Worm (Caenorhabditis elegans) whole organism, midembryonic: Measurements from ENCODE around the gene T02E9.5.

Experiments
- T22C8.4 ChIP-seq: fragments of 200-800 bp; sonication (Bioruptor generic); IDR thresholded peaks from 2 replicates; pipeline ENCODE4 v1.3.6; 2022; ENCODE audit warnings: missing genetic modification characterization, missing compliant biosample characterization
- cog-1 ChIP-seq: sonication (generic microtip); optimal IDR thresholded peaks from 2 replicates; lab custom pipeline; 2016; ENCODE audit warnings: missing genetic modification characterization, missing compliant biosample characterization
- flt-1 ChIP-seq: fragments of 200-800 bp; sonication (Bioruptor generic); IDR thresholded peaks from 2 replicates; pipeline ENCODE4 v1.3.6; 2022; ENCODE audit warnings: missing genetic modification characterization, missing compliant biosample characterization
- klf-2 ChIP-seq: fragments of 200-800 bp; sonication (Bioruptor generic); conservative IDR thresholded peaks from 2 replicates; pipeline ENCODE4 v1.3.6; 2022; ENCODE audit warnings: missing genetic modification reagents, missing genetic modification characterization, missing compliant biosample characterization
- med-1 ChIP-seq: sonication (generic microtip); optimal IDR thresholded peaks from 2 replicates; lab custom pipeline; 2017; ENCODE audit warnings: missing genetic modification characterization, mild to moderate bottlenecking, missing compliant biosample characterization, antibody characterized with exemption, missing genetic modification reagents; ENCODE audit not compliant: insufficient read depth
- ref-1 ChIP-seq: fragments of 200-800 bp; sonication (Bioruptor generic); conservative IDR thresholded peaks from 2 replicates; pipeline ENCODE4 v1.3.6; 2022; ENCODE audit warnings: missing genetic modification reagents, missing genetic modification characterization, missing compliant biosample characterization
- tab-1 ChIP-seq: fragments of 200-800 bp; sonication (Bioruptor generic); IDR thresholded peaks from 2 replicates; pipeline ENCODE4 v1.3.6; 2022; ENCODE audit warnings: missing genetic modification characterization, missing compliant biosample characterization
- ztf-23 ChIP-seq: fragments of 200-800 bp; sonication (Bioruptor generic); IDR thresholded peaks from 2 replicates; pipeline ENCODE4 v1.3.6; 2022; ENCODE audit warnings: missing genetic modification reagents, missing genetic modification characterization, missing compliant biosample characterization
- ztf-29 ChIP-seq: fragments of 200-800 bp; sonication (Bioruptor generic); IDR thresholded peaks from 2 replicates; pipeline ENCODE4 v1.3.6; 2022; ENCODE audit warnings: missing genetic modification reagents, missing genetic modification characterization, missing compliant biosample characterization

The T02E9.5 gene

DNA sequence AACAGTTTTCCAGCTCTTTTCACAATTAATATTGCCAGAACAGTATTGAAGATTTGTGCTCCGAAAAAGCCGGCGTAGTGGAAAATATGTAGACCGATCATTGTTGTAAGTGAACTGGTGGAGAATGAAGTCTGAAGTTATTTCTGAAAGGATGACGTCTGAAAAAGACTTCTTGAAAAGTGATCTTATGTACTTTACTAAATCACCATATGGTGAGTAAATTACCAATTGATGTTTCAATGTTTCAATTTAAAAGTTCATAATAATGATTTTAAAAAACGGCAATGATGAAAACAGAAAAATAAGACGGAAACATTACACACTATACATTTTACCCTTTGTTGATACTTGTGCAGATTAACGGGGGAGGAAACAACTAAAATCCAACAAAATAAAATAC lies 18.3 kb upstream of the T02E9.5 start, which contains the start of gene str-141:
Gene str-141 (minus strand): TSS at position 101 of the 400 bp plus-strand sequence.
- no peak for TF ChIP-seq ztf-23 (GFP tag; lab: Robert Waterston, UW)
- no peak for TF ChIP-seq tab-1
- no peak for TF ChIP-seq T22C8.4 (GFP tag; lab: Robert Waterston, UW)
- TF ChIP-seq klf-2 (GFP tag; lab: Robert Waterston, UW) = no peak
- TF ChIP-seq ztf-29 (GFP tag; lab: Robert Waterston, UW) = no peak
- TF ChIP-seq ref-1 (GFP tag; lab: Robert Waterston, UW) = no peak
- TF ChIP-seq med-1 = no peak
- no peak for TF ChIP-seq flt-1 (GFP tag; lab: Robert Waterston, UW)
- TF ChIP-seq cog-1 (tag; lab: Kevin White, UChicago) = no peak

DNA sequence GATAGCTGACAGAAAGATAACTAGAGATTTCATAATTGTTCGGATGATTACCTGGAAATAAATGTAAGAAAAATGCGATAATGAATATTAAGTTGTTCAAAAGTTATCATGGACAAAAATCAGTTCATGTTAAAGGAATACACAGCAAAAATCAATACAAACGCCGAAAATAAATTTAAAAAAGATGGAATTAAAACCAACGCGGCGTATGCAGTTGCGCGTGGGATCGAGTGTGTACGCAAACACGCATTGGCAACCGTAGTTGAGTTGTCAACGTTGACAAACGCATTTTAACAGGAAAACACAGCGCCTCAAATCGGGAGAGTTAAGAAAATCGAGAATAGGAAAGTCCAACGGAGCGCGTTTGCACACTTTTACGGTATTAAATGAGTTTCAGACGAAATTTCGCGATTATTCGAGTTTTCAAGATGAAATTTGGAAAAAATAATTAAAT lies 15.1 kb upstream of the T02E9.5 start, which contains the start of gene tmed-10:
Gene tmed-10 (minus strand): TSS at position 51 of the 454 bp plus-strand sequence.
- TF ChIP-seq T22C8.4 (GFP tag; lab: Robert Waterston, UW) = 0 out of 2 replicates have a peak, but pooled peaks have one; percentile 25
- TF ChIP-seq flt-1 (GFP tag; lab: Robert Waterston, UW) = peak; percentile 55; the same call in 1 of the 2 replicates
- TF ChIP-seq klf-2 (GFP tag; lab: Robert Waterston, UW) = no peak
- TF ChIP-seq ztf-29 (GFP tag; lab: Robert Waterston, UW) = no peak
- peak; percentile 63; the same call in 1 of the 2 replicates for TF ChIP-seq ztf-23 (GFP tag; lab: Robert Waterston, UW)

DNA sequence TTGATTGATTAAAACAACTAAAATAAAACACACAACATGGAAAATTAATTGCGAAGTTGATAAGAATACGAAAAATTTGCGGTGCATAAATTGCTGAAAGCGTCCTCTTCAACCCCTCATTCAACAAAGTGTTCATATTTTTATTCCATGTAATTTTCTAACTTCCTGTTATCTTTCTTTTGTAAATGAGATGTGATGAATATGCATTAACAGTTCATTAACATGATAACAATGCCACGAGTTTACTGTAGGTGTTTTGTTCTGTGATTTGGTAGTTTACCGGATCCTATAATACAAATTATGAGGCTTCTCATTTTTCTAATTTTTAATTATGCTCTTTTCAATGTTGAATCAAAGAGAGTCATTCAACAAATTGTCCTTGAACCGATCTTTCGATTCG lies 12.9 kb upstream of the T02E9.5 start, which contains the start of gene F47G9.6:
Gene F47G9.6 (plus strand): TSS at position 301 of the 400 bp plus-strand sequence.
- TF ChIP-seq med-1 = no peak
- TF ChIP-seq tab-1 = no peak
- no peak for TF ChIP-seq T22C8.4 (GFP tag; lab: Robert Waterston, UW)
- no peak for TF ChIP-seq ref-1 (GFP tag; lab: Robert Waterston, UW)
- TF ChIP-seq flt-1 (GFP tag; lab: Robert Waterston, UW) = no peak

DNA sequence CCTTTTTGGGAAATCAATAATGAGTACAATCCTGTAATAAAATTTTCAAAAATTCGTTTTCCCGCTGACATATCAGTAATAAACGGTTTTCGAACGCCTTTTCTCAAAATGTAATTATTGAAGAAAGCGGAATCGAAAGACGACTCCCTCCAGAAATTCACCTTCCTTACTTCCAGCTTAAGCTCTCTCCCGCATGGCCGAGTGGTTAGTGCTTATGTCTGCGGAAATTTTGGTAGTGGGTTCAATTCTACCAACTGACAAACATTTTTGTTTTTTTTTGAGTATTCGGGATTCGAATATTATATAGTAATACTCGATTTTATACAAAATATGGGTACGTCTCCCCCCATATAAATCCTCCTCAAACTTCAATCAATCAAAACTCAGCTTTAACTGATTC lies 10.2 kb upstream of the T02E9.5 start:
- peak; percentile 26; the same call in 1 of the 2 replicates for TF ChIP-seq T22C8.4 (GFP tag; lab: Robert Waterston, UW)
- TF ChIP-seq ztf-29 (GFP tag; lab: Robert Waterston, UW) = 0 out of 2 replicates have a peak, but pooled peaks have one; percentile 41

DNA sequence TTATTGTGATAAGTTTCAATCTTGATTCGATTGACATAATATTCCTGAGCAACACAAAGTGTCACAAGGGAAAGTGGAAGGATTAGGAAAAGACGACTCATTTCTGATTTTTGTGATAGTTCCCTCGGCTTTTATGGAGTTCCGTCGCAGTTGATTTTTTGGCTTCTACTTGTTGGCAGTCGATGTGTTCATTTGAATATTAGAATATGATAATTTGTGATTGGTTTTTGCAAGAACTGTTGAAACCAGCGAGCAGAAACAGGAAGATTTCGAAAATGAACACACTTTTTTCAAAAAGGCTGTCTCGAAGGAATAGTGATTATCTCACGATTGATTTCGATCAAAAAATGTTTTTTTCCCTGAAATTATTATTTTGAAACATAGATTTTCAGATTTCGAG lies 7.8 kb upstream of the T02E9.5 start, which contains the start of gene T02E9.6:
Gene T02E9.6 (minus strand): TSS at position 101 of the 400 bp plus-strand sequence.
- no peak for TF ChIP-seq ztf-23 (GFP tag; lab: Robert Waterston, UW)
- no peak for TF ChIP-seq ztf-29 (GFP tag; lab: Robert Waterston, UW)
- no peak for TF ChIP-seq klf-2 (GFP tag; lab: Robert Waterston, UW)
- no peak for TF ChIP-seq flt-1 (GFP tag; lab: Robert Waterston, UW)
- TF ChIP-seq tab-1 = no peak
- TF ChIP-seq T22C8.4 (GFP tag; lab: Robert Waterston, UW) = no peak
- no peak for TF ChIP-seq ref-1 (GFP tag; lab: Robert Waterston, UW)
- TF ChIP-seq cog-1 (tag; lab: Kevin White, UChicago) = no peak
- TF ChIP-seq med-1 = no peak

DNA sequence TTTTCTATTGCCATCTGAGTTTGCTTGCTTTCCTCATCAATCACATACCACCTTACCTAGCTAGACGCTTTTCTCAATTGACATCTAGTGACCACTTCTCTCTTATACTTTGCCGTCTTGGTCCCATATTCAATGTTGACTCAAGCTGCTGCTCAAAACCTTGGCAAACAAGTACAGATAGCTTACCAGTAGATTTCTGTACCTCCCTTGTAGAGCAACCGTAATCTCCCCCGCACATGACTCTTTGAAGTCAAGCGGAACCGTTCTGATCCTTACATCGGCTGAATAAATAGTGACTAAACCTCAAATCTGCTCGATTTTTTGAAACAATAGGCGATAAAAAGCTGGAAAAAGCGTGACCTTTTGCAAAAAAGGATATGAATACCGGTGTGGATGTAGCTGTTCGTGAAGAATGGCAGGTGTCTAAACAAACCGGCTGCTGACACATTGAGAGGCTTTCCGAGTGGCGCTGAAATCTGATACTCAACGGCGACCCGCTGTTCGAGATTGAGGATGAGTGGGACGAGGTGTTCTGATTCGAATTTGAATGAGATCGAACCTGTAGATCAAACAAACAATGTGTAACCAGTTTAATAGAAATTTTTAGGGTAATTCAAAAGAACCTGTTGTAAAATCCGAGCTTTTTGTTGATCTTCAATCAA lies 6.1 kb upstream of the T02E9.5 start:
- TF ChIP-seq tab-1 (no peak), ref-1 (GFP tag; lab: Robert Waterston, UW) (no peak), med-1 (no peak), T22C8.4 (GFP tag; lab: Robert Waterston, UW) (no peak), flt-1 (GFP tag; lab: Robert Waterston, UW) (no peak), klf-2 (GFP tag; lab: Robert Waterston, UW) (no peak), cog-1 (tag; lab: Kevin White, UChicago) (no peak), ztf-23 (GFP tag; lab: Robert Waterston, UW) (no peak), ztf-29 (GFP tag; lab: Robert Waterston, UW) (no peak)

DNA sequence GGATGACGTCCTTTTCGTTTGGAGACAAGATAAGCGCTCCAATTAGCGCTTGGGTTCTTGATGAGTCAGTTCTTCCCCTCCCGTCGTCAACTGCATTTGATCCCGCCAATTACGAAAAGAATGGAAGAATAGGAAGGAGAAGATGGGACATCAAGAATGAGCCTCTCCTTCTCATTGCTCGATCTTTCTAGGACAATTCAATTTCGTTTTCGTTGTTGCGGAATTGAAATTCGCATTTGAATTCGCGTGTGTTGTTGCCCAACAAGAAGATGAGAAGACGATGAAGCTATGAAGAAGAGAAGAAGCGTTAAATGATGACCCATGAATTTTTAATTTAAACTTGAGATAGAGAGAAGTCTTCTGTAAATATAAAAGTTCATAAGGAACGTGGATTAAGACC lies 5.2 kb upstream of the T02E9.5 start:
- TF ChIP-seq med-1 (no peak), ref-1 (GFP tag; lab: Robert Waterston, UW) (no peak), T22C8.4 (GFP tag; lab: Robert Waterston, UW) (no peak), flt-1 (GFP tag; lab: Robert Waterston, UW) (no peak), ztf-29 (GFP tag; lab: Robert Waterston, UW) (no peak), klf-2 (GFP tag; lab: Robert Waterston, UW) (no peak), cog-1 (tag; lab: Kevin White, UChicago) (no peak), ztf-23 (GFP tag; lab: Robert Waterston, UW) (no peak), tab-1 (no peak)

DNA sequence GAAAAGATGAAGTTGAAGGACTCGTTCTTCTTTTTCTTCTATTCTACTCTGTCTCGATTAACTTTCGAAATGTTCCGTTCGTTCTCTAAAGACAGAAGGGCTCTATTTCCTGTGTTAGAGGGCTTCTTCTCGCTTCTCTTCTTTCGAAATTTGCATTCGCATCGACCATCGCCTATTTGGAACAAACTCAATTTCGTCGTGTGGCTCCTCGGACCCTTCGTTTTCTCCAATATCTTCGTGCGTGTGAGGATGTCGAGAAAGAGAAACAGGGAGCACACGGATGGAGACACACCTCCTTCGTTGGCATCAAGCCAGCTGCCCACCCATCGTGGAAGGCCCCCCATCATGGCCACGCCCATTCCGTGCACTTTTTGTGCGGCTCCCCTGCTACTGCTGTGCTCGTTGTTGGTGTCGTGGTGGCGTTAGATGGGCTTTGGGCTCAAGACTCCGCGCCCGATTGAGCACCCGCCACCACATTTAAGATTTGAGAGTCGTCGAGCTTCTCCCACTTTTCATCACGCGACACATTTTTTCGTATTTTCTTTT lies 830 bp upstream of the T02E9.5 start:
- peak; percentile 62; the same call in 1 of the 2 replicates for TF ChIP-seq klf-2 (GFP tag; lab: Robert Waterston, UW)
- TF ChIP-seq T22C8.4 (GFP tag; lab: Robert Waterston, UW) = no peak

DNA sequence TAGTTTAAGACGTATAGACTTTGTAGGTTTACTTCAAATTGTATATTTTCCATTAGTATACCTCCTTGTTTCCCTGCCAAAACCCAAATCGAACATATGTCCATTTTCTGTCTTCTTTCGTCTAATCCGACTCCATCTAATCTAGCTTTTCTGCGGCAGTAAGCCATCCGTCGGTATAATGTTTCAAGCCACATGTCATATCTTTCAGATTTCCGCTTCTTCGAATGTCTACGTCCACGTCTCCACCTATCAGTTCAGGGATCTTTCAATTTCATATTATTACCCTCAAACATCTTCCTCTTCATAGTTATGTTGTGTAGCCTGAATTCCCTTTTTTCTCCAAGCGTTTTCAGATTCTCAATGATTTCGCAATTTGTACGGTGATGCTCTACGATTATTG lies 2.1 kb downstream of the T02E9.5 start:
- TF ChIP-seq T22C8.4 (GFP tag; lab: Robert Waterston, UW) = no peak
- no peak for TF ChIP-seq ztf-29 (GFP tag; lab: Robert Waterston, UW)
- no peak for TF ChIP-seq flt-1 (GFP tag; lab: Robert Waterston, UW)
- no peak for TF ChIP-seq tab-1
- TF ChIP-seq med-1 = no peak

DNA sequence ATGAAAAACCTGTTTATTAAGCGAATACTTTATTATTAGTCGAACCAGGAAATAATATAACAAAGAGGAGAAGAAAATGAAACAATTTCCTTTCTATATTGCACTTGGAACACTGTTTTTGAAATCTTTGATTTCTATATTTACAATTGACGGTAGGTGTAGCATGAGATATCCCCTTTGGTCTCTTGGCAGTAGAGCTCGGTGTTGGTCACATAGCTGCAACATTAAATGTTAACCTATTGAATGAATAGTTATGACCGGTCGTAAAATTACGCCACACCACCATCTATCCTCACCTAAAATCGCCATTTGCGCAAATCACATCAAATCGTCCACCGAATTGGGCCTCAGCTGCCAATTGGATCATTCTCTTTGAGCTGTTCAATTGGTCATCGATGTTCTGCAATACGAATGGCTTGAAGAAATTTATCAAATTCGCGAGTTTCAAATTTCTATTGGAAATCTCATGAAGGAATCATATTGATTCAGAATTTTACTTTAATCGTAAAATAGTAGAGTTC lies 2.8 kb downstream of the T02E9.5 start:
- TF ChIP-seq ztf-23 (GFP tag; lab: Robert Waterston, UW) (no peak), flt-1 (GFP tag; lab: Robert Waterston, UW) (peak; percentile 53; the same call in 1 of the 2 replicates)
